Worm (Caenorhabditis elegans) whole organism, dauer: ENCODE data around the gene set-3.

Source experiments
- unc-62 ChIP-seq: sonication (generic microtip); optimal IDR thresholded peaks from 2 replicates; lab custom pipeline; 2017; ENCODE audit warnings: missing biosample characterization, missing genetic modification reagents, missing genetic modification characterization

Gene set-3

DNA sequence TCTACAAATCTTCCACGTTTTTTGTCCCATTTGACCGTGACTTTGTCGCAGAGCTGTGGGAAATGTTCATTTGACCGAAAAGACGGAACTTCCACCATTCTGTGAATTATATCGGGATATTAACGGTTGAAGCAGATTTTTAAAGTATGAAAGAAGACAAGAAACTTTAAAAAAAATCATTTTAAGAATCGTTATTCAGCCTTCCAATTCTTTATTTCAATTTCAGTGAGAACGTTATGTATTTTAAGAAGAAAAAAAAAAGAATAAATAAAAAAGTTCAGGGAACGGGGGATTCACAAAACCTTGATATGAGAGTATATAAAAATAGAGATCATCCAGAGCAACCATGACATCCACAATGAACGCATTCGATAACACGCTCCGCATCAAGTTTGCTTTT is at the start of gene set-3:
TSS of gene set-3 (minus strand) at position 101 of the 400 bp plus-strand sequence.
- TF ChIP-seq unc-62 (GFP tag; lab: Kevin White, UChicago): no peak

DNA sequence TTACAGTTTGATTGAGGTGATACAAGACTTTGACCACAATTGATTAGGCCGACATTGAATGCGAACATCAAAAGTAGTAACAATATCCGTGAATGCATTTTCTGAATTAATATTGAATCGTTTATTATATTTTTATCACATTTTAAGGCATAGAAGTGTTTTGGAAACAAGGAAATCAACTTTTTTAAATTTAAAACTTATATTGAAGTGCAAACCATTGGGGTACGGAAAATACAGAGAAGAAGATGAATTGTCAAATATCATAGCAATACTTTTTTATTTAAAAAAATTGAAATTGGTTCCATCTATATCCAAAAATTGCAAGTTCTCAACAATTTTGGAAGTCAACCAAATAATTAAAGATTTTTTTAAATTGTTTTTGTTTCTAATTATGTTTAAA is 48.9 kb upstream of the set-3 start, which contains the start of gene T05G5.1:
TSS of gene T05G5.1 (minus strand) at position 101 of the 400 bp plus-strand sequence.
- no peak for TF ChIP-seq unc-62 (GFP tag; lab: Kevin White, UChicago)

DNA sequence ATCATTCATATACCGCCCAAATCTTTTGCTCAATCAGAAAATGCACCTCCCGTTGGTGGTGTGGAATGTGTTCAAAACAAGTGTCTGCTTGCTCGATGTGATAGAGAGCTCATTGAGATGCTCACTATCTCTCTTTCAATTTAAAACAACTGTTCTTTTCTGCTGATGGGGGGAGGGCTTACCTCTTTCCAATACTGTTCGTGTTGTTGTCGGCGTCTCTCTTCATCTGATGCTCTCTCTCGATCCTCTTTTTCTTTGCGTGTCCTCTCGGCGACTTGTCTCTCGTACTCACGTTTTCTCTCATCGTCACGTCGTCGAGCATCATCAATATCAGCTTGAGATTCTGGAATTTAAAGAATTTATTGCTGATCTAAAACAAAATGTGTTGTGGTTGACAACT is 47.6 kb upstream of the set-3 start:
- no peak for TF ChIP-seq unc-62 (GFP tag; lab: Kevin White, UChicago)

DNA sequence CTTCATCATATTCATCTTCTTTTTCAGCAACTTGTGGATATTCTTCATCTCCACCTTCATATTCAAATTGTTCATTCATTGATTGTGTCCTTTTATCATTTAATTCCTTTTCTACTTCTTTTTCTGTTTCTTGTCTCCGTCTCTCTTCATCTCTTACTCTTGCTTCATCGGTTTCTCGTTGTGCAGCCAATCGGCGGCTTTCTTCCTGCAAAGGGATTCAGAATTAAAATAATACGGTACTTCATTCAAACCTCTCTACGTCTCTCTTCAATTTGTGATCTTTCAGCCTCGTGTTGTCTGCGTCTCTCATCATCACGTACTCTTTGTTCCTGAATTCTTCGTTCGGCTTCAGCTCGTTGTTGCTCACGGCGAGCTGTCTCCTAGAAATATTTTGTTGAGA is 46.3 kb upstream of the set-3 start:
- TF ChIP-seq unc-62 (GFP tag; lab: Kevin White, UChicago): no peak

DNA sequence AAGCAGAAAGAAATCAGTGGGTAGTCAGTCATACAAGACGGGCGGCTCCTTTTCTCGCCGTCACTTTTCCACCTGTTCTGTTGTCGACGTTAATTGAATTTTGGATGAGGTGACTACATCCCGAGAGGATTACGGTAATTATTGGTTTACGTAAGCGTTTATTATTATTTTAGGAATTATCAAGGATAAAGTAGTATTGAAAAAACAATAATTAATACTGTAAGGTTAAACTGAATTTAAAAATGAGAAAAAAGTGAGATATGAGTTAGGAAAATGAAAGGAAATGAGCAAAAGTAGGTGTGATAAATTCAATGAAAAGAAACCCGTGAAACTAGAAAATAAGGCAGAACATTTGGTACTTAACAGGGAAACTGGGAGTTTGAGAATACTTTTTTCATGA is 44.6 kb upstream of the set-3 start, which contains the start of gene hlh-4:
TSS of gene hlh-4 (minus strand) at position 101 of the 400 bp plus-strand sequence.
- TF ChIP-seq unc-62 (GFP tag; lab: Kevin White, UChicago): no peak

ce11 chrIII:9735857-9736256 is 41.5 kb upstream of the set-3 start, which contains the start of gene dao-6:
Gene dao-6, minus strand, starts transcription at chrIII:9736201.
- no peak for TF ChIP-seq unc-62 (GFP tag; lab: Kevin White, UChicago)

- TF ChIP-seq unc-62 (GFP tag; lab: Kevin White, UChicago): no peak
Measured at ce11 chrIII:9734030-9734429, 39.7 kb upstream of the set-3 start.

DNA sequence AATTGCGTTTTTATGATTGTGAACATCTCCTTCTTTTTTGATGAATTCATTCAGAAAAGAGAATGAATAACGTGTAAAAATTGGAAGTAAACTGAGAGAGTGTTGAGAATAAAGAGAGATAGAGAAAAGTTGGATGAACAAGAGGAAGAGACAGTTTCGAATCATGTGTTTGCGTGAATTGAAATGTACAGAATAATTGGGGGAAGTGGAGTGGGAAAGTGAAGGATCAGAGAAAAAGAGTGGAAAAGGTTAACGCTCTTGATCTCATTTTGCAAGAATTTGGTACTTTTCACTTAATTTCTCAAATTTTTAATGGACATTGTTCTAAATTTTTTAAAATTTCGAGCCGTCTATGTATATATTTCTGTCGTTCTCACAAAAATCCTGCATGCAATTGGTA is 39.0 kb upstream of the set-3 start:
- no peak for TF ChIP-seq unc-62 (GFP tag; lab: Kevin White, UChicago)

DNA sequence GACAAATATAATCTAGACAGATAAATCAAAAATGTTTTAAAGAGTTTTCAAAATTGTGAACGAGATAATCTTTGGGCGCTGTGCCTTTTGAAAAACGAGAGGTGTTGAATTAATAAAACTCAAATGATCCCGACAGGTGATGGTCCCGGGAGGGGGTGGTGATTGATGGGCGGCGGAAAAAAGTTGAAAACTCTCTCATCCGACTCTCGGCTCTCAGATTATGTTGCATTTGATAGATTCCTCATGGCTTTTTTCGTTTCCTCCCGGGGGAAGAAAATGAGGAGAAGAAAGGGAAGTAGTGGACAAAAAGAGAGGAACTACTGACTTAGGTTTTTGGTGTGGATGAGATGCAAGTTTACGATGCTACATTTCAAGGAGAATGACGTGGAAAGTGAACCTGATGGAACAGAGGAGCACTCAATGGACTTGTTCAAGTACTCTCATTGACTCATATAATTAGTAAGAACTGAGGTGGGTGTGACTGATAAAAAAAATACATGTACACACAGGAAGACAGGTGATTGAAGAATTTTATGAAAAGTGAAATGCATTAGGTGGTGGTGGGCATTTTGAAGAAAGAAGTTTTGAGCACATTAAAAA is 37.0 kb upstream of the set-3 start:
- TF ChIP-seq unc-62 (GFP tag; lab: Kevin White, UChicago): no peak

ce11 chrIII:9730407-9730806 is 36.0 kb upstream of the set-3 start:
- no peak for TF ChIP-seq unc-62 (GFP tag; lab: Kevin White, UChicago)

- no peak for TF ChIP-seq unc-62 (GFP tag; lab: Kevin White, UChicago)
Measured at ce11 chrIII:9727439-9727838, 33.1 kb upstream of the set-3 start, which contains the start of gene C07A9.12. Gene C07A9.12, minus strand, starts transcription at chrIII:9727539.

ce11 chrIII:9725114-9725513 is 30.7 kb upstream of the set-3 start, which contains the start of gene clec-162:
Gene clec-162, minus strand, starts transcription at chrIII:9725214.
- TF ChIP-seq unc-62 (GFP tag; lab: Kevin White, UChicago): no peak

- TF ChIP-seq unc-62 (GFP tag; lab: Kevin White, UChicago): no peak
Measured at ce11 chrIII:9721991-9722390, 27.6 kb upstream of the set-3 start.

- no peak for TF ChIP-seq unc-62 (GFP tag; lab: Kevin White, UChicago)
Measured at ce11 chrIII:9720191-9720590, 25.8 kb upstream of the set-3 start, which contains the start of gene ncx-7. Gene ncx-7, minus strand, starts transcription at chrIII:9720291.

- TF ChIP-seq unc-62 (GFP tag; lab: Kevin White, UChicago): no peak
Measured at ce11 chrIII:9717243-9717642, 22.9 kb upstream of the set-3 start.

DNA sequence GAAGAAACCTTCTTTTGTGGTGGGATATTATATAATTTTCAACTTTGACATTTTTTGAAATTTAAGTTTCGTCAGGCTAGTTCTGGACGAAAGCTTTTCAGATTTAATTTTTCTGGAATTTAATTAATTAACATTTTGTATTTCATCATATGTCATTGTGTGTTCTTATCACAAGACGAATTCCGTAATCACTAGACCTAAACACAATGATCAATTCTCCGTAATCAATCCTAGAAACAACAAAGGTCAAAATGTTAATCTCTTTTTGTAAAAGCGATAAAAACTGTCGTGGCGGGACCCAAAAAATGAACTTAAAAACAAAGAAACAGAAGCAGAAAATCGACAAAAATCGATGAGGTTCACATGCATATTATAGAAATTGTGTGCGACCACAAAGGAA is 20.4 kb upstream of the set-3 start:
- no peak for TF ChIP-seq unc-62 (GFP tag; lab: Kevin White, UChicago)

DNA sequence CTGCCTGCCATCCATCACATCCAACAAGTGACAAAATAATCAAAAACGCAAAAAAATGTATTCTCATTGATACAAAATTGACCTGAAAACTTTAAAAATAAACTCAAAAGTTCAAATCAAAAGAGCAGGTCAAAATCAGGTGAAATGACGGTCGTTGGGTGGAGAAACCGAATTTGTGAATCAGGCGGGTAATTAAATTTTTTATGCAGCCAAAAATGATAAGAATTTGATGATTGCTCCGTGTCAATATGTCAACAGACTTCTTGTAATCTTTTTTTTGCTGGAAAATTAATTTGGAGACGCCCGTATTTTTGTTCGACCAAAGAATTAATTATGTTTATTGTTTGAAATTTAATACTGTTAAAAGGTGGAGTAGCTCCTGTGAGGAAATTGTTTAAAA is 19.5 kb upstream of the set-3 start, which contains the start of gene ncx-6:
TSS of gene ncx-6 (minus strand) at position 88 of the 400 bp plus-strand sequence.
- TF ChIP-seq unc-62 (GFP tag; lab: Kevin White, UChicago): no peak
